Fruit fly (Drosophila melanogaster) whole organism, embryonic: Measurements from ENCODE around the gene Syn1.

Experiments
- B-H1 ChIP-seq: fragments of 200-800 bp; sonication (Bioruptor generic); IDR thresholded peaks from 3 replicates; pipeline ENCODE4 v1.3.6; 2022; ENCODE audit warnings: missing biosample characterization, missing genetic modification characterization
- C15 ChIP-seq: fragments of 200-800 bp; sonication (Bioruptor generic); IDR thresholded peaks from 3 replicates; pipeline ENCODE4 v1.3.6; 2022; ENCODE audit warnings: missing biosample characterization, missing genetic modification characterization
- CG11093 ChIP-seq: fragments of 200-800 bp; sonication (Bioruptor generic); IDR thresholded peaks from 3 replicates; pipeline ENCODE4 v1.3.6; 2022; ENCODE audit warnings: missing biosample characterization, missing genetic modification characterization
- CG11398 ChIP-seq: fragments of 200-800 bp; sonication (Bioruptor generic); optimal IDR thresholded peaks from 2 replicates; lab custom pipeline; 2016; ENCODE audit warnings: missing biosample characterization, missing genetic modification characterization
- CG12236 ChIP-seq: fragments of 200-800 bp; sonication (Bioruptor generic); optimal IDR thresholded peaks from 2 replicates; lab custom pipeline; 2016; ENCODE audit warnings: missing biosample characterization, missing genetic modification characterization
- CG12391 ChIP-seq: fragments of 200-800 bp; sonication (Bioruptor generic); optimal IDR thresholded peaks from 3 replicates; lab custom pipeline; 2018; ENCODE audit warnings: missing biosample characterization, mild to moderate bottlenecking, missing genetic modification characterization, moderate library complexity
- CG1647 ChIP-seq: fragments of 200-800 bp; sonication (Bioruptor generic); optimal IDR thresholded peaks from 3 replicates; lab custom pipeline; 2016; ENCODE audit warnings: missing biosample characterization, missing genetic modification characterization
- CG17328 ChIP-seq: fragments of 200-800 bp; sonication (Bioruptor generic); IDR thresholded peaks from 2 replicates; pipeline ENCODE4 v1.3.6; 2022; ENCODE audit warnings: missing biosample characterization, missing genetic modification characterization
- CG30403 ChIP-seq: fragments of 200-800 bp; sonication (Bioruptor generic); optimal IDR thresholded peaks from 3 replicates; lab custom pipeline; 2016; ENCODE audit warnings: missing biosample characterization, missing genetic modification characterization
- CG31365 ChIP-seq: fragments of 200-800 bp; sonication (Bioruptor generic); optimal IDR thresholded peaks from 2 replicates; lab custom pipeline; 2018; ENCODE audit warnings: missing biosample characterization, mild to moderate bottlenecking, missing genetic modification characterization
- CG34422 ChIP-seq: fragments of 200-800 bp; sonication (Bioruptor generic); IDR thresholded peaks from 3 replicates; pipeline ENCODE4 v1.3.6; 2022; ENCODE audit warnings: missing biosample characterization, missing genetic modification characterization
- CG43689 ChIP-seq: fragments of 200-800 bp; sonication (Bioruptor generic); IDR thresholded peaks from 2 replicates; pipeline ENCODE4 v1.3.6; 2022; ENCODE audit warnings: missing biosample characterization, missing genetic modification characterization
- CG8388 ChIP-seq: fragments of 200-800 bp; sonication (Bioruptor generic); optimal IDR thresholded peaks from 2 replicates; lab custom pipeline; 2019; ENCODE audit warnings: missing biosample characterization, mild to moderate bottlenecking, missing genetic modification characterization, moderate library complexity
- CG8924 ChIP-seq: fragments of 200-800 bp; optimal IDR thresholded peaks from 3 replicates; lab custom pipeline; 2019; ENCODE audit warnings: missing biosample characterization, mild to moderate bottlenecking, missing genetic modification characterization, moderate library complexity
- CG9727 ChIP-seq: fragments of 200-800 bp; sonication (Bioruptor generic); optimal IDR thresholded peaks from 3 replicates; lab custom pipeline; 2017; ENCODE audit warnings: missing biosample characterization, mild to moderate bottlenecking, missing genetic modification characterization
- CoRest ChIP-seq: fragments of 200-800 bp; sonication (Bioruptor generic); optimal IDR thresholded peaks from 3 replicates; lab custom pipeline; 2018; ENCODE audit warnings: missing biosample characterization, mild to moderate bottlenecking, missing genetic modification characterization, moderate library complexity
- Dbx ChIP-seq: fragments of 200-800 bp; sonication (Bioruptor generic); IDR thresholded peaks from 3 replicates; pipeline ENCODE4 v1.3.6; 2022; ENCODE audit warnings: missing biosample characterization, missing genetic modification characterization
- Fer3 ChIP-seq: fragments of 200-800 bp; sonication (Bioruptor generic); optimal IDR thresholded peaks from 2 replicates; lab custom pipeline; 2018; ENCODE audit warnings: missing biosample characterization, mild to moderate bottlenecking, missing genetic modification characterization, moderate library complexity
- H15 ChIP-seq: fragments of 200-800 bp; sonication (Bioruptor generic); IDR thresholded peaks from 3 replicates; pipeline ENCODE4 v1.3.6; 2022; ENCODE audit warnings: missing biosample characterization, missing genetic modification characterization
- Hr3 ChIP-seq: fragments of 200-800 bp; sonication (Bioruptor generic); optimal IDR thresholded peaks from 3 replicates; lab custom pipeline; 2016; ENCODE audit warnings: missing biosample characterization, missing genetic modification characterization
- Kr ChIP-seq: fragments of 200-800 bp; sonication (Bioruptor generic); optimal IDR thresholded peaks from 2 replicates; lab custom pipeline; 2017; ENCODE audit warnings: missing biosample characterization, mild to moderate bottlenecking, missing genetic modification characterization
- NK7.1 ChIP-seq: fragments of 200-800 bp; sonication (Bioruptor generic); optimal IDR thresholded peaks from 3 replicates; lab custom pipeline; 2016; ENCODE audit warnings: missing biosample characterization, missing genetic modification characterization
- Nf-YB ChIP-seq: fragments of 200-800 bp; sonication (Bioruptor generic); optimal IDR thresholded peaks from 3 replicates; lab custom pipeline; 2019; ENCODE audit warnings: missing biosample characterization, mild to moderate bottlenecking, missing genetic modification characterization, moderate library complexity
- Oli ChIP-seq: fragments of 200-800 bp; sonication (Bioruptor generic); optimal IDR thresholded peaks from 2 replicates; lab custom pipeline; 2018; ENCODE audit warnings: missing biosample characterization, mild to moderate bottlenecking, missing genetic modification characterization, moderate library complexity
- Pdp1 ChIP-seq, 2 experiments: fragments of 200-800 bp; sonication (Bioruptor generic); optimal IDR thresholded peaks; 3 replicates each; lab custom pipeline; 2016; ENCODE audit warnings: missing biosample characterization in 2 of 2, missing genetic modification characterization in 2 of 2, mild to moderate bottlenecking in 1 of 2, moderate library complexity in 1 of 2
- Spps ChIP-seq: fragments of 200-800 bp; sonication (Bioruptor generic); optimal IDR thresholded peaks from 2 replicates; lab custom pipeline; 2018; ENCODE audit warnings: missing biosample characterization, mild to moderate bottlenecking, missing genetic modification characterization
- Sry-δ ChIP-seq: fragments of 200-800 bp; sonication (Bioruptor generic); optimal IDR thresholded peaks from 2 replicates; lab custom pipeline; 2016; ENCODE audit warnings: missing biosample characterization, missing genetic modification characterization
- TFAM ChIP-seq: fragments of 200-800 bp; sonication (Bioruptor generic); optimal IDR thresholded peaks from 2 replicates; lab custom pipeline; 2017; ENCODE audit warnings: missing biosample characterization, missing genetic modification characterization, inconsistent platforms
- cg ChIP-seq: fragments of 200-800 bp; sonication (Bioruptor generic); optimal IDR thresholded peaks from 3 replicates; lab custom pipeline; 2019; ENCODE audit warnings: missing biosample characterization, mild to moderate bottlenecking, missing genetic modification characterization, moderate library complexity
- da ChIP-seq: fragments of 200-800 bp; sonication (Bioruptor generic); optimal IDR thresholded peaks from 2 replicates; lab custom pipeline; 2016; ENCODE audit warnings: missing biosample characterization, missing genetic modification characterization
- dpn ChIP-seq, 2 experiments: fragments of 200-800 bp; sonication (Bioruptor generic); optimal IDR thresholded peaks; 3 replicates each; lab custom pipeline; 2016; ENCODE audit warnings: missing biosample characterization in 2 of 2, missing genetic modification characterization in 2 of 2
- ems ChIP-seq: fragments of 200-800 bp; sonication (Bioruptor generic); optimal IDR thresholded peaks from 3 replicates; lab custom pipeline; 2016; ENCODE audit warnings: missing biosample characterization, missing genetic modification characterization
- ewg ChIP-seq: fragments of 200-800 bp; sonication (Bioruptor generic); optimal IDR thresholded peaks from 3 replicates; lab custom pipeline; 2017; ENCODE audit warnings: mild to moderate bottlenecking, missing biosample characterization, missing genetic modification reagents, missing genetic modification characterization
- fd3F ChIP-seq: fragments of 200-800 bp; sonication (Bioruptor generic); optimal IDR thresholded peaks from 2 replicates; lab custom pipeline; 2018; ENCODE audit warnings: missing biosample characterization, mild to moderate bottlenecking, missing genetic modification characterization, moderate library complexity
- gfzf ChIP-seq: fragments of 200-800 bp; sonication (Bioruptor generic); optimal IDR thresholded peaks from 2 replicates; lab custom pipeline; 2016; ENCODE audit warnings: missing biosample characterization, mild to moderate bottlenecking, missing genetic modification characterization, moderate library complexity
- hb ChIP-seq: fragments of 200-800 bp; sonication (Bioruptor generic); IDR thresholded peaks from 3 replicates; pipeline ENCODE4 v1.3.6; 2022; ENCODE audit warnings: missing biosample characterization, missing genetic modification characterization; ENCODE audit not compliant: partially characterized antibody
- ind ChIP-seq: fragments of 200-800 bp; sonication (Bioruptor generic); optimal IDR thresholded peaks from 3 replicates; lab custom pipeline; 2016; ENCODE audit warnings: missing biosample characterization, missing genetic modification characterization
- jigr1 ChIP-seq: fragments of 200-800 bp; sonication (Bioruptor generic); IDR thresholded peaks from 3 replicates; pipeline ENCODE4 v1.3.6; 2022; ENCODE audit warnings: missing biosample characterization, missing genetic modification characterization
- lab ChIP-seq: fragments of 200-800 bp; sonication (Bioruptor generic); optimal IDR thresholded peaks from 3 replicates; lab custom pipeline; 2017; ENCODE audit warnings: missing biosample characterization, missing genetic modification characterization, mild to moderate bottlenecking, moderate library complexity, missing genetic modification reagents
- nau ChIP-seq: fragments of 200-800 bp; sonication (Bioruptor generic); optimal IDR thresholded peaks from 3 replicates; lab custom pipeline; 2017; ENCODE audit warnings: missing biosample characterization, mild to moderate bottlenecking, missing genetic modification characterization, missing genetic modification reagents
- nom ChIP-seq: fragments of 200-800 bp; sonication (Bioruptor generic); optimal IDR thresholded peaks from 2 replicates; lab custom pipeline; 2017; ENCODE audit warnings: missing biosample characterization, missing genetic modification characterization, mild to moderate bottlenecking, moderate library complexity, missing genetic modification reagents
- p53 ChIP-seq: fragments of 200-800 bp; sonication (Bioruptor generic); optimal IDR thresholded peaks from 2 replicates; lab custom pipeline; 2016; ENCODE audit warnings: missing biosample characterization, missing genetic modification characterization
- pita ChIP-seq: fragments of 200-800 bp; sonication (Bioruptor generic); optimal IDR thresholded peaks from 2 replicates; lab custom pipeline; 2017; ENCODE audit warnings: missing biosample characterization, mild to moderate bottlenecking, missing genetic modification characterization
- pnt ChIP-seq: fragments of 200-800 bp; sonication (Bioruptor generic); optimal IDR thresholded peaks from 3 replicates; lab custom pipeline; 2016; ENCODE audit warnings: missing biosample characterization, missing genetic modification characterization
- sisA ChIP-seq: fragments of 200-800 bp; sonication (Bioruptor generic); IDR thresholded peaks from 2 replicates; pipeline ENCODE4 v1.3.6; 2022; ENCODE audit warnings: missing biosample characterization, missing genetic modification characterization
- tgo ChIP-seq: fragments of 200-800 bp; sonication (Bioruptor generic); IDR thresholded peaks from 3 replicates; pipeline ENCODE4 v1.3.6; 2022; ENCODE audit warnings: missing biosample characterization, missing genetic modification characterization
- toy ChIP-seq: fragments of 200-800 bp; sonication (Bioruptor generic); IDR thresholded peaks from 2 replicates; pipeline ENCODE4 v1.3.6; 2022; ENCODE audit warnings: missing biosample characterization, missing genetic modification characterization
- trh ChIP-seq: fragments of 200-800 bp; sonication (Bioruptor generic); optimal IDR thresholded peaks from 2 replicates; lab custom pipeline; 2016; ENCODE audit warnings: missing biosample characterization, missing genetic modification characterization
- zf30C ChIP-seq: fragments of 200-800 bp; sonication (Bioruptor generic); optimal IDR thresholded peaks from 3 replicates; lab custom pipeline; 2018; ENCODE audit warnings: missing biosample characterization, mild to moderate bottlenecking, missing genetic modification characterization

Gene Syn1

DNA sequence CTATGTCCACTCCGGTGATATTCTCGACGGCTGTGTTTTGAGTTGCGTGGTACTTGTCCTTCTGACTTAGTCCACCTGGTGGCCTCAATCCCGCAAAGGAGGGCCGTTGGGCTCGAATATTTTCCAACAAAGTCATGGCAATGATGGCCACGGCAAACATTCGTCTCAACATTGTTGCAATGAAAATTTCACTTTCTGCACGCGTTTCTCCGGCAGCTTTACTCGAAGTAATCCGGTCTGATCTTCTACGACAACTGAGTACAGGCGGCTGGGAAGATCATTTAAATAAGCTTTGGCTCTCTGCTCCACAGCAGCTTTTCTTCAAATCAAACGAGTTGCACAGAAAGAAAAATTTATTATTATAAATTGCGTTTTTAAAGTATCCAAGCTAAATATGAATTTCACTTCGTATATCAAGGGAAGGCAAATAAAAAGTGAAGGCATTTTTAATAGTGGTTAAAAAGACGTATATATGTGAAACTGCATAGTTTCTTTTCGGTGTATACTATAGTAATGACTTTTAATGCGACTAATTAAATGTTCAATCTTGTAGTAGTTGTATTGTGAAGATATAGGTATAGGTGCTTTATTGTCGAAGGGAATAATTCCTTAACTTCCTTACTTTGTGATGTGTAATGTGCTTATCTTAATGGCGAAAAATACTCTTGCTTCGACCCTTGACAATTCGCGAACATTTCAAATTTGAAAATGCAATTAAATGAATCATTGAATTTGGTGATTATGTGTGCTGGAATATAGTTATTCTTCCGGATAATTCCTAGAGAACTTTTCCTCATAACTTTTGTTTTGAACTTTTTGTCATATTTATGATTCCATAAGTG, 31.9 kb downstream of the Syn1 start, which contains the start of gene CG14567 (continued):
- TF ChIP-seq TFAM (no peak), zf30C (no peak), pnt (GFP tag; lab: Kevin White, UChicago) (no peak), Hr3 (GFP tag; lab: Kevin White, UChicago) (no peak), Dbx (GFP tag; lab: Robert Waterston, UW) (no peak), pita (GFP tag; lab: Kevin White, UChicago) (no peak), CG8924 (peak; percentile 1), fd3F (GFP tag; lab: Kevin White, UChicago) (no peak), Kr (GFP tag; lab: Kevin White, UChicago) (no peak), lab (GFP tag; lab: Kevin White, UChicago) (no peak), sisA (GFP tag; lab: Robert Waterston, UW) (peak; percentile 22; the same call in 1 of the 2 replicates), Spps (tag; lab: Kevin White, UChicago) (no peak), CG17328 (GFP tag; lab: Robert Waterston, UW) (peak; percentile 39; the same call in 1 of the 2 replicates), Nf-YB (GFP tag; lab: Kevin White, UChicago) (no peak), Sry-δ (GFP tag; lab: Kevin White, UChicago) (no peak), Oli (tag; lab: Kevin White, UChicago) (peak; percentile 37), CoRest (tag; lab: Kevin White, UChicago) (peak; percentile 2), dpn (GFP tag; optimal IDR thresholded peaks at IDR 0.05; lab: Kevin White, UChicago) (peak in 1 of 2 experiments; percentile 8), H15 (GFP tag; lab: Robert Waterston, UW) (no peak), CG34422 (GFP tag; lab: Robert Waterston, UW) (0 out of 3 replicates have a peak, but pooled peaks have one; percentile 23), nau (GFP tag; lab: Kevin White, UChicago) (no peak), NK7.1 (no peak), jigr1 (GFP tag; lab: Robert Waterston, UW) (no peak), ind (GFP tag; lab: Kevin White, UChicago) (peak; percentile 11), ewg (peak; percentile 30), Pdp1 (GFP tag; optimal IDR thresholded peaks at IDR 0.05; lab: Kevin White, UChicago) (no peak), da (GFP tag; lab: Kevin White, UChicago) (no peak), CG11398 (GFP tag; lab: Kevin White, UChicago) (no peak), CG12391 (tag; lab: Kevin White, UChicago) (peak; percentile 36), Fer3 (tag; lab: Kevin White, UChicago) (no peak), CG31365 (tag; lab: Kevin White, UChicago) (no peak), B-H1 (GFP tag; lab: Robert Waterston, UW) (no peak), tgo (peak; percentile 45; the same call in 2 of the 3 replicates), p53 (GFP tag; lab: Kevin White, UChicago) (no peak), ems (no peak), CG43689 (GFP tag; lab: Robert Waterston, UW) (no peak), CG9727 (GFP tag; lab: Kevin White, UChicago) (no peak), trh (GFP tag; lab: Kevin White, UChicago) (no peak), CG12236 (GFP tag; lab: Kevin White, UChicago) (no peak), CG11093 (GFP tag; lab: Robert Waterston, UW) (no peak), C15 (GFP tag; lab: Robert Waterston, UW) (no peak), CG1647 (GFP tag; lab: Kevin White, UChicago) (no peak), CG8388 (GFP tag; lab: Kevin White, UChicago) (peak; percentile 31), toy (GFP tag; lab: Robert Waterston, UW) (no peak), cg (GFP tag; lab: Kevin White, UChicago) (no peak), hb (GFP tag; lab: Robert Waterston, UW) (no peak), CG30403 (GFP tag; lab: Kevin White, UChicago) (peak; percentile 16), gfzf (GFP tag; lab: Kevin White, UChicago) (no peak), nom (no peak)
